Fruit fly (Drosophila melanogaster) whole organism, pupa: ENCODE measurements around the gene CG17110.

ENCODE experiments used
- CG10348 ChIP-seq: fragments of 200-800 bp; sonication (Bioruptor generic); IDR thresholded peaks from 2 replicates; pipeline ENCODE4 v1.3.6; 2022; ENCODE audit warnings: missing biosample characterization, missing genetic modification characterization
- CG12605 ChIP-seq: fragments of 200-800 bp; sonication (Bioruptor generic); IDR thresholded peaks from 2 replicates; pipeline ENCODE4 v1.3.6; 2022; ENCODE audit warnings: missing biosample characterization, missing genetic modification characterization
- CG13204 ChIP-seq: fragments of 200-800 bp; sonication (Bioruptor generic); optimal IDR thresholded peaks from 2 replicates; lab custom pipeline; 2018; ENCODE audit warnings: missing biosample characterization, mild to moderate bottlenecking, missing genetic modification characterization, moderate library complexity
- CG14655 ChIP-seq: fragments of 200-800 bp; sonication (Bioruptor generic); optimal IDR thresholded peaks from 3 replicates; lab custom pipeline; 2017; ENCODE audit warnings: mild to moderate bottlenecking, missing biosample characterization, missing genetic modification reagents, missing genetic modification characterization
- CG15710 ChIP-seq: fragments of 200-800 bp; sonication (Bioruptor generic); optimal IDR thresholded peaks from 2 replicates; lab custom pipeline; 2018; ENCODE audit warnings: missing biosample characterization, mild to moderate bottlenecking, missing genetic modification characterization, moderate library complexity
- CG17806 ChIP-seq: fragments of 200-800 bp; sonication (Bioruptor generic); optimal IDR thresholded peaks from 2 replicates; lab custom pipeline; 2018; ENCODE audit warnings: missing biosample characterization, mild to moderate bottlenecking, missing genetic modification characterization, moderate library complexity
- CG32121 ChIP-seq: fragments of 200-800 bp; sonication (Bioruptor generic); IDR thresholded peaks from 2 replicates; pipeline ENCODE4 v1.3.6; 2022; ENCODE audit warnings: missing biosample characterization, missing genetic modification characterization
- CG34367 ChIP-seq: fragments of 200-800 bp; sonication (Bioruptor generic); optimal IDR thresholded peaks from 2 replicates; lab custom pipeline; 2018; ENCODE audit warnings: missing biosample characterization, mild to moderate bottlenecking, missing genetic modification characterization
- CG4496 ChIP-seq: fragments of 200-800 bp; sonication (Bioruptor generic); IDR thresholded peaks from 3 replicates; pipeline ENCODE4 v1.3.6; 2022; ENCODE audit warnings: missing biosample characterization, missing genetic modification characterization
- CG8159 ChIP-seq: fragments of 200-800 bp; sonication (Bioruptor generic); optimal IDR thresholded peaks from 3 replicates; lab custom pipeline; 2018; ENCODE audit warnings: missing biosample characterization, mild to moderate bottlenecking, missing genetic modification characterization, moderate library complexity
- CG8301 ChIP-seq: fragments of 200-800 bp; sonication (Bioruptor generic); optimal IDR thresholded peaks from 2 replicates; lab custom pipeline; 2018; ENCODE audit warnings: missing biosample characterization, mild to moderate bottlenecking, missing genetic modification characterization
- CG9948 ChIP-seq: fragments of 200-800 bp; sonication (Bioruptor generic); optimal IDR thresholded peaks from 2 replicates; lab custom pipeline; 2018; ENCODE audit warnings: missing biosample characterization, mild to moderate bottlenecking, missing genetic modification characterization, moderate library complexity
- D1 ChIP-seq: fragments of 200-800 bp; sonication (Bioruptor generic); optimal IDR thresholded peaks from 2 replicates; lab custom pipeline; 2018; ENCODE audit warnings: missing biosample characterization, mild to moderate bottlenecking, missing genetic modification characterization, moderate library complexity
- EcR ChIP-seq: fragments of 200-800 bp; sonication (Bioruptor generic); optimal IDR thresholded peaks from 3 replicates; lab custom pipeline; 2019; ENCODE audit warnings: missing biosample characterization, missing genetic modification characterization, mild to moderate bottlenecking, moderate library complexity, missing genetic modification reagents
- Ets98B ChIP-seq: fragments of 200-800 bp; sonication (Bioruptor generic); IDR thresholded peaks from 2 replicates; pipeline ENCODE4 v1.3.6; 2022; ENCODE audit warnings: missing biosample characterization, missing genetic modification characterization
- Pif1A ChIP-seq: fragments of 200-800 bp; sonication (Bioruptor generic); optimal IDR thresholded peaks from 3 replicates; lab custom pipeline; 2016; ENCODE audit warnings: missing biosample characterization, missing genetic modification characterization
- Pif1B ChIP-seq: fragments of 200-800 bp; sonication (Bioruptor generic); optimal IDR thresholded peaks from 3 replicates; lab custom pipeline; 2016; ENCODE audit warnings: missing biosample characterization, missing genetic modification characterization
- Snoo ChIP-seq: fragments of 200-800 bp; sonication (Bioruptor generic); optimal IDR thresholded peaks from 3 replicates; lab custom pipeline; 2017; ENCODE audit warnings: missing biosample characterization, mild to moderate bottlenecking, missing genetic modification characterization, inconsistent platforms
- fd96Ca ChIP-seq: fragments of 200-800 bp; sonication (Bioruptor generic); IDR thresholded peaks from 3 replicates; pipeline ENCODE4 v1.3.6; 2022; ENCODE audit warnings: missing biosample characterization, missing genetic modification characterization
- gl ChIP-seq: fragments of 200-800 bp; sonication (Bioruptor generic); optimal IDR thresholded peaks from 2 replicates; lab custom pipeline; 2018; ENCODE audit warnings: missing biosample characterization, mild to moderate bottlenecking, missing genetic modification characterization
- rn ChIP-seq: fragments of 200-800 bp; sonication (Bioruptor generic); IDR thresholded peaks from 2 replicates; pipeline ENCODE4 v1.3.6; 2022; ENCODE audit warnings: missing biosample characterization, missing genetic modification characterization

Gene CG17110

DNA sequence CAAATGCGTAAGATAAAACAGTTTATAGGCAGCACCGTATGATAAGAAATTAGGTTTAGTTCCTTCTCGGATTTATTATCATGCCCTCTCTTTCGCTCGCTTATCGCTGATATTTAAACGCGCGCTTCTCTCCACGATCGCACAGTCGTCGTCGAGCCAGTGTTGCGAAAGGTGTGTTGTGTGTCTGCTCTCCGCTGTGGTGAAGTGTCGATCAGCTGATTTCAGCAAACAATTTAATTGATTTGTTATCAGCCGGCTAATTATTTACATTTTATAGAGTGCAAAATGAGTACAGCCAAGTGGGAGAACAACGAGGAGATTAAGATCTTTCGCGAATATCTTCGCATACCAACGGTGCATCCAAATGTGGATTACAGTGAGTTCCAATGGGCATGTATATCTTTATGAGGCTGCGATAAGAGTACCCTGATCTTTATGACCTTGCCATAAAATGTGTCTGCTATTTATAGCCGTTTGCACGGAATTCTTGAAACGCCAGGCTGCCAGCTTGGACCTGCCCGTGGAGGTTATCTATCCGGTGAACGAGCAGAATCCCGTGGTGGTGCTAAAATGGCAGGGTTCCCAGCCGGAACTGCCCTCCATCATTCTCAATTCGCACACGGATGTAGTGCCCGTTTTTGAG is at the start of gene CG17110, which contains the start of gene CG6726:
TSS of gene CG17110 (plus strand) at position 139 of the 643 bp plus-strand sequence.
TSS of gene CG6726 (plus strand) at position 139 of the 643 bp plus-strand sequence.
- TF ChIP-seq fd96Ca (GFP tag; lab: Robert Waterston, UW) (no peak), CG8159 (tag; lab: Kevin White, UChicago) (no peak), Snoo (tag; lab: Kevin White, UChicago) (no peak), CG15710 (tag; lab: Kevin White, UChicago) (no peak), D1 (tag; lab: Kevin White, UChicago) (no peak), CG32121 (no peak), rn (GFP tag; lab: Robert Waterston, UW) (no peak), CG4496 (GFP tag; lab: Robert Waterston, UW) (no peak), CG10348 (GFP tag; lab: Robert Waterston, UW) (no peak), CG14655 (GFP tag; lab: Kevin White, UChicago) (no peak), gl (tag; lab: Kevin White, UChicago) (no peak), Pif1B (GFP tag; lab: Kevin White, UChicago) (no peak), CG17806 (no peak), Ets98B (no peak), CG13204 (GFP tag; lab: Kevin White, UChicago) (no peak), CG34367 (tag; lab: Kevin White, UChicago) (no peak), EcR (GFP tag; lab: Kevin White, UChicago) (no peak)

DNA sequence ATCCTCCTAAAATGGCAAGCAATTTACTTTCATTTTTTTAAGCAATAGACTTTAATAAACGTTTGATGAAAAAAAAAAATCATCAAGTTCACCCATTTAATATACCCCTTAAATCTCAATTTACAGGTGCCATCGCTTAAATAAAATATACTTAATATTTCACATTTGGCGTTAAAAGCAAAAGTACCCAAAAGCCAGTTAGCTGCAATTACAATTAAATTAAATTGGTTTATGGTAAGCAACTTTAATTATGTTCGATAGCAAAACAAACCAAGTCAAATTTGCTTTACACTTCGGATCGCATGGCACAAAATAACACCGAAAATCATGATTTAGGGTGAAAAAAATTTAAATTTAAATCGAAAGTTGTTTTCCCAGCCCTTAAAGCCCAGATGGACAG is 49.6 kb upstream of the CG17110 start, which contains the start of gene CG13838:
TSS of gene CG13838 (plus strand) at position 301 of the 400 bp plus-strand sequence.
- TF ChIP-seq CG13204 (GFP tag; lab: Kevin White, UChicago) (no peak), CG8159 (tag; lab: Kevin White, UChicago) (no peak), CG10348 (GFP tag; lab: Robert Waterston, UW) (no peak), CG12605 (GFP tag; lab: Robert Waterston, UW) (no peak), Ets98B (no peak), EcR (GFP tag; lab: Kevin White, UChicago) (no peak), CG34367 (tag; lab: Kevin White, UChicago) (no peak)

DNA sequence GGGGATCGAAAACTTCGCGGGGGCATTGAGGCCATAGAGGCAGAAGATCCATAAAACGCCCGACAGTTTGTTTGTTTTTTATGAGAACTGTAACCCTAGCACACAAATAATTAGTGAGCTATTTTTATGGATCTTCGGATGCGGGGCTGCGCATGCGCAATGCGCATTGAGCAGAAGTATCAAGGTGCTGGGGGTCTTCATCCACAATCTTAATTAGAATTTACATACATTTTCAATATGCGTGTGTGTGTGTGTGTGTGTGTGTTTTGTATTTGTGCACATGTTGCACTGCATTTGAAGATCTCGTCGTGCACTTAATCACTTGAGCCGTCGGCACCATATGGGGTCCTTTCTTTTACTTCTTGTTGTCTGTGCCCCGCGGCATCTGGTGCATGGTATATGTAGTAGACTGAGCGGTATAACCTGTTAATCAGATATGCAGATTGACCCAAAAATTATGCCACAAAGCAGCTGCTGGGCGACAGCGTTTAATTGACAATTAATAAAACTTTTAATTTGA is 48.7 kb upstream of the CG17110 start:
- TF ChIP-seq CG32121 (no peak), rn (GFP tag; lab: Robert Waterston, UW) (no peak), CG34367 (tag; lab: Kevin White, UChicago) (no peak), CG10348 (GFP tag; lab: Robert Waterston, UW) (no peak)

dm6 chr3R:23043690-23044089 is 47.8 kb upstream of the CG17110 start, which contains the start of gene CG13837:
TSS of gene CG13837 (plus strand) at chr3R:23043990.
- TF ChIP-seq CG8159 (tag; lab: Kevin White, UChicago) (no peak), CG32121 (no peak), CG15710 (tag; lab: Kevin White, UChicago) (no peak), CG13204 (GFP tag; lab: Kevin White, UChicago) (no peak), CG17806 (no peak), Ets98B (no peak), fd96Ca (GFP tag; lab: Robert Waterston, UW) (no peak), Snoo (tag; lab: Kevin White, UChicago) (no peak), CG9948 (tag; lab: Kevin White, UChicago) (no peak), CG8301 (tag; lab: Kevin White, UChicago) (no peak), EcR (GFP tag; lab: Kevin White, UChicago) (no peak), Pif1A (GFP tag; lab: Kevin White, UChicago) (no peak), rn (GFP tag; lab: Robert Waterston, UW) (no peak), CG4496 (GFP tag; lab: Robert Waterston, UW) (no peak), CG10348 (GFP tag; lab: Robert Waterston, UW) (no peak), Pif1B (GFP tag; lab: Kevin White, UChicago) (no peak), D1 (tag; lab: Kevin White, UChicago) (no peak), gl (tag; lab: Kevin White, UChicago) (no peak)

- TF ChIP-seq CG14655 (GFP tag; lab: Kevin White, UChicago), result peak; percentile 69
- TF ChIP-seq CG9948 (tag; lab: Kevin White, UChicago), result peak; percentile 78
- peak; percentile 86 for TF ChIP-seq CG8159 (tag; lab: Kevin White, UChicago)
- peak; percentile 85 for TF ChIP-seq CG17806
- TF ChIP-seq fd96Ca (GFP tag; lab: Robert Waterston, UW), result peak; percentile 89
- TF ChIP-seq CG15710 (tag; lab: Kevin White, UChicago), result peak; percentile 90
- TF ChIP-seq EcR (GFP tag; lab: Kevin White, UChicago), result peak; percentile 71
- peak; percentile 47; the same call in 1 of the 2 replicates for TF ChIP-seq rn (GFP tag; lab: Robert Waterston, UW)
- TF ChIP-seq CG34367 (tag; lab: Kevin White, UChicago), result peak; percentile 84
- TF ChIP-seq CG10348 (GFP tag; lab: Robert Waterston, UW), result peak; percentile 36; the same call in 1 of the 2 replicates
- peak; percentile 87 for TF ChIP-seq Snoo (tag; lab: Kevin White, UChicago)
- no peak for TF ChIP-seq CG12605 (GFP tag; lab: Robert Waterston, UW)
- peak; percentile 43 for TF ChIP-seq D1 (tag; lab: Kevin White, UChicago)
- TF ChIP-seq Pif1A (GFP tag; lab: Kevin White, UChicago), result peak; percentile 88
- peak; percentile 66 for TF ChIP-seq CG8301 (tag; lab: Kevin White, UChicago)
- TF ChIP-seq Ets98B, result peak; percentile 82
- peak; percentile 74 for TF ChIP-seq gl (tag; lab: Kevin White, UChicago)
- peak; percentile 90 for TF ChIP-seq CG4496 (GFP tag; lab: Robert Waterston, UW)
- TF ChIP-seq CG13204 (GFP tag; lab: Kevin White, UChicago), result peak; percentile 73
- peak; percentile 90 for TF ChIP-seq Pif1B (GFP tag; lab: Kevin White, UChicago)
- peak; percentile 77 for TF ChIP-seq CG32121
These were observed 45.0 kb upstream of the CG17110 start for dm6 chr3R:23046529-23046943.
